Worm (Caenorhabditis elegans): ENCODE measurements around the gene ubc-24.

The ubc-24 gene

ce11 chrII:8386897-8387296 lies 18.5 kb upstream of the ubc-24 start (continued):
- no peak for TF ChIP-seq mes-4 (tag; optimal IDR thresholded peaks at IDR 0.05)
- TF ChIP-seq aptf-3 (GFP tag; IDR thresholded peaks at IDR 0.05): no peak

- TF ChIP-seq lin-35 (GFP tag; optimal IDR thresholded peaks at IDR 0.05): no peak
- peak; percentile 24 for TF ChIP-seq F22D6.2 (tag; optimal IDR thresholded peaks at IDR 0.05)
- no peak for TF ChIP-seq T07F8.4 (tag; optimal IDR thresholded peaks at IDR 0.05)
- TF ChIP-seq snpc-1.3 (tag; optimal IDR thresholded peaks at IDR 0.05; ENCODE audit: insufficient read depth): no peak
- TF ChIP-seq madf-3 (GFP tag; IDR thresholded peaks at IDR 0.05): no peak
- TF ChIP-seq nhr-90 (tag; optimal IDR thresholded peaks at IDR 0.05): peak; percentile 27
- TF ChIP-seq nhr-80 (tag; optimal IDR thresholded peaks at IDR 0.05): peak; percentile 96
- TF ChIP-seq F57A8.1 (GFP tag; optimal IDR thresholded peaks at IDR 0.05): no peak
- peak; percentile 73 for TF ChIP-seq ets-4 (GFP tag; optimal IDR thresholded peaks at IDR 0.05)
- TF ChIP-seq let-607 (tag; optimal IDR thresholded peaks at IDR 0.05): peak in 1 of 2 experiments; percentile 40
- peak; percentile 2 for TF ChIP-seq lin-40 (tag; optimal IDR thresholded peaks at IDR 0.05)
- 0 out of 2 replicates have a peak, but pooled peaks have one; percentile 25 for TF ChIP-seq B0336.3 (GFP tag; IDR thresholded peaks at IDR 0.05)
- TF ChIP-seq ztf-22 (GFP tag; optimal IDR thresholded peaks at IDR 0.05): peak; percentile 69
- no peak for TF ChIP-seq ceh-79 (tag; optimal IDR thresholded peaks at IDR 0.05)
- 0 out of 2 replicates have a peak, but pooled peaks have one; percentile 27 for TF ChIP-seq nfyb-1 (GFP tag; IDR thresholded peaks at IDR 0.05)
- TF ChIP-seq atf-7 (tag; optimal IDR thresholded peaks at IDR 0.05): peak; percentile 57
Measured at ce11 chrII:8388001-8388513, 17.3 kb upstream of the ubc-24 start, which contains the start of gene drd-1. Gene drd-1, plus strand, starts transcription at chrII:8388051.

- no peak for TF ChIP-seq dox-1 (GFP tag; IDR thresholded peaks at IDR 0.05)
- TF ChIP-seq nfyb-1 (GFP tag; IDR thresholded peaks at IDR 0.05): no peak
- peak; percentile 27 for TF ChIP-seq nhr-80 (tag; optimal IDR thresholded peaks at IDR 0.05)
- TF ChIP-seq atf-7 (tag; optimal IDR thresholded peaks at IDR 0.05): no peak
Measured at ce11 chrII:8390751-8391150, 14.7 kb upstream of the ubc-24 start, which contains the start of gene F49E12.10. Gene F49E12.10, plus strand, starts transcription at chrII:8391051.

- TF ChIP-seq B0019.2 (GFP tag; conservative IDR thresholded peaks at IDR 0.05) (no peak), B0261.1 (tag; optimal IDR thresholded peaks at IDR 0.05) (no peak), F55B11.4 (tag; optimal IDR thresholded peaks at IDR 0.05; ENCODE audit: borderline replicate concordance, insufficient read depth) (no peak), egl-18 (GFP tag; IDR thresholded peaks at IDR 0.05) (no peak), nfya-2 (GFP tag; IDR thresholded peaks at IDR 0.05) (no peak), let-526 (GFP tag; IDR thresholded peaks at IDR 0.05) (no peak), ama-1 (optimal IDR thresholded peaks at IDR 0.05) (no peak), ama-1 (GFP tag; optimal IDR thresholded peaks at IDR 0.05) (no peak), hmg-20 (GFP tag; IDR thresholded peaks at IDR 0.05) (no peak), attf-5 (GFP tag; optimal IDR thresholded peaks at IDR 0.05) (no peak), ceh-91 (GFP tag; IDR thresholded peaks at IDR 0.05) (no peak), F39B2.1 (GFP tag; IDR thresholded peaks at IDR 0.05) (no peak), dpl-1 (GFP tag; optimal IDR thresholded peaks at IDR 0.05) (no peak), B0336.3 (GFP tag; IDR thresholded peaks at IDR 0.05) (no peak)
Measured at ce11 chrII:8392215-8392614, 13.2 kb upstream of the ubc-24 start.

- TF ChIP-seq K12H6.12 (tag; optimal IDR thresholded peaks at IDR 0.05): no peak
- TF ChIP-seq ceh-58 (GFP tag; IDR thresholded peaks at IDR 0.05): no peak
- no peak for TF ChIP-seq Y79H2A.3 (GFP tag; conservative IDR thresholded peaks at IDR 0.05)
- TF ChIP-seq atf-7 (tag; optimal IDR thresholded peaks at IDR 0.05): no peak
- TF ChIP-seq rec-8 (tag; optimal IDR thresholded peaks at IDR 0.05): no peak
- no peak for TF ChIP-seq nfya-1 (tag; optimal IDR thresholded peaks at IDR 0.05; ENCODE audit: borderline replicate concordance, insufficient read depth)
- no peak for TF ChIP-seq sdz-38 (tag; optimal IDR thresholded peaks at IDR 0.05)
- TF ChIP-seq mel-28 (tag; optimal IDR thresholded peaks at IDR 0.05; ENCODE audit: borderline replicate concordance): no peak
- TF ChIP-seq ceh-79 (tag; optimal IDR thresholded peaks at IDR 0.05): no peak
Measured at ce11 chrII:8394205-8394604, 11.2 kb upstream of the ubc-24 start, which contains the start of gene F49E12.8. Gene F49E12.8, minus strand, starts transcription at chrII:8394305.

Measured in whole organism, young adult.